Fruit fly (Drosophila melanogaster): ENCODE data around the gene mrn.
A peak's percentile ranks its signal among the peaks of the same experiment; 100 is the strongest.

The mrn gene

dm6 chr3L:15595175-15595724, 14.9 kb upstream of the mrn start (continued):
- peak; percentile 9 for TF ChIP-seq Blimp-1 (GFP tag; optimal IDR thresholded peaks at IDR 0.05)
- peak; percentile 23 for TF ChIP-seq grau (tag; optimal IDR thresholded peaks at IDR 0.05)
- TF ChIP-seq hth (optimal IDR thresholded peaks at IDR 0.05), result no peak
- peak in 1 of 2 experiments; percentile 29 for TF ChIP-seq bsh (GFP tag; optimal IDR thresholded peaks at IDR 0.05)
- no peak for TF ChIP-seq mam (GFP tag; optimal IDR thresholded peaks at IDR 0.05)
- TF ChIP-seq sens (GFP tag), result peak; percentile 68
- peak; percentile 14 for TF ChIP-seq Sox102F (GFP tag; optimal IDR thresholded peaks at IDR 0.05)
- TF ChIP-seq twi (tag; optimal IDR thresholded peaks at IDR 0.05), result peak; percentile 23
- TF ChIP-seq Side (GFP tag; optimal IDR thresholded peaks at IDR 0.05), result no peak
- TF ChIP-seq CG14441 (GFP tag; IDR thresholded peaks at IDR 0.05), result 0 out of 2 replicates have a peak, but pooled peaks have one; percentile 37
- TF ChIP-seq CG16863 (GFP tag; optimal IDR thresholded peaks at IDR 0.05), result peak; percentile 15
- TF ChIP-seq chm (GFP tag; IDR thresholded peaks at IDR 0.05), result 0 out of 2 replicates have a peak, but pooled peaks have one; percentile 20
- no peak for TF ChIP-seq h (optimal IDR thresholded peaks at IDR 0.05)
- TF ChIP-seq so (GFP tag; IDR thresholded peaks at IDR 0.05), result 0 out of 3 replicates have a peak, but pooled peaks have one; percentile 26
- 0 out of 3 replicates have a peak, but pooled peaks have one; percentile 34 for TF ChIP-seq zfh1 (GFP tag; IDR thresholded peaks at IDR 0.05)
- peak; percentile 24 for TF ChIP-seq lmd (GFP tag; IDR thresholded peaks at IDR 0.05)
- peak; percentile 20 for TF ChIP-seq CG14710 (tag; optimal IDR thresholded peaks at IDR 0.05)
- peak; percentile 22 for TF ChIP-seq CG18262 (tag; optimal IDR thresholded peaks at IDR 0.05)
- TF ChIP-seq CG8388 (GFP tag; optimal IDR thresholded peaks at IDR 0.05), result peak; percentile 3
- TF ChIP-seq CG2678 (tag; optimal IDR thresholded peaks at IDR 0.05), result peak; percentile 6
- TF ChIP-seq CG2120 (GFP tag; optimal IDR thresholded peaks at IDR 0.05), result peak; percentile 42
- TF ChIP-seq Rfx (GFP tag; IDR thresholded peaks at IDR 0.05), result peak; percentile 14; the same call in 1 of the 2 replicates
- peak; percentile 46 for TF ChIP-seq grn (GFP tag; optimal IDR thresholded peaks at IDR 0.05)
- 0 out of 2 replicates have a peak, but pooled peaks have one; percentile 13 for TF ChIP-seq CG6689 (GFP tag; IDR thresholded peaks at IDR 0.05)
- TF ChIP-seq wdn (GFP tag; IDR thresholded peaks at IDR 0.05), result 0 out of 2 replicates have a peak, but pooled peaks have one; percentile 17
- peak; percentile 8 for TF ChIP-seq CoRest (tag; optimal IDR thresholded peaks at IDR 0.05)
- peak; percentile 5 for TF ChIP-seq CG12769 (tag; optimal IDR thresholded peaks at IDR 0.05)
- TF ChIP-seq hkb (optimal IDR thresholded peaks at IDR 0.05), result no peak
- TF ChIP-seq hkb (GFP tag; IDR thresholded peaks at IDR 0.05), result 0 out of 2 replicates have a peak, but pooled peaks have one; percentile 10
- TF ChIP-seq Pdp1 (GFP tag; optimal IDR thresholded peaks at IDR 0.05), result peak in 1 of 2 experiments; percentile 35
- TF ChIP-seq Gsc (GFP tag; IDR thresholded peaks at IDR 0.05), result no peak
- 0 out of 3 replicates have a peak, but pooled peaks have one; percentile 39 for TF ChIP-seq ci (GFP tag; IDR thresholded peaks at IDR 0.05)
- peak; percentile 8 for TF ChIP-seq kay (GFP tag; optimal IDR thresholded peaks at IDR 0.05)
- TF ChIP-seq gem (tag; optimal IDR thresholded peaks at IDR 0.05), result peak; percentile 31
- no peak for TF ChIP-seq Meics (GFP tag; optimal IDR thresholded peaks at IDR 0.05)
- TF ChIP-seq dmrt99B (tag; optimal IDR thresholded peaks at IDR 0.05), result peak; percentile 10
- peak; percentile 23 for TF ChIP-seq CG12391 (tag; optimal IDR thresholded peaks at IDR 0.05)
- no peak for TF ChIP-seq YL-1 (GFP tag; optimal IDR thresholded peaks at IDR 0.05)
- TF ChIP-seq Med (GFP tag), result peak; percentile 78
- no peak for TF ChIP-seq BtbVII (GFP tag; optimal IDR thresholded peaks at IDR 0.05)
- TF ChIP-seq CG10366 (GFP tag; IDR thresholded peaks at IDR 0.05), result peak; percentile 9; the same call in 1 of the 2 replicates
- TF ChIP-seq D (optimal IDR thresholded peaks at IDR 0.05), result peak; percentile 9
- peak; percentile 7 for TF ChIP-seq D (GFP tag; optimal IDR thresholded peaks at IDR 0.05)
- no peak for TF ChIP-seq prd (optimal IDR thresholded peaks at IDR 0.05)
- 0 out of 3 replicates have a peak, but pooled peaks have one; percentile 26 for TF ChIP-seq prd (GFP tag; IDR thresholded peaks at IDR 0.05)
- TF ChIP-seq wor (GFP tag; IDR thresholded peaks at IDR 0.05), result no peak
- no peak for TF ChIP-seq CG8290 (GFP tag; optimal IDR thresholded peaks at IDR 0.05)
- peak in 1 of 2 experiments; percentile 21 for TF ChIP-seq CG8290 (tag; optimal IDR thresholded peaks at IDR 0.05)
- peak; percentile 44; the same call in 1 of the 2 replicates for TF ChIP-seq ranshi (GFP tag; IDR thresholded peaks at IDR 0.05)
- no peak for TF ChIP-seq Jarid2 (GFP tag; optimal IDR thresholded peaks at IDR 0.05)

Measured in whole organism, embryonic.